Worm (Caenorhabditis elegans): ENCODE measurements around the gene C02B10.4.

The C02B10.4 gene

DNA sequence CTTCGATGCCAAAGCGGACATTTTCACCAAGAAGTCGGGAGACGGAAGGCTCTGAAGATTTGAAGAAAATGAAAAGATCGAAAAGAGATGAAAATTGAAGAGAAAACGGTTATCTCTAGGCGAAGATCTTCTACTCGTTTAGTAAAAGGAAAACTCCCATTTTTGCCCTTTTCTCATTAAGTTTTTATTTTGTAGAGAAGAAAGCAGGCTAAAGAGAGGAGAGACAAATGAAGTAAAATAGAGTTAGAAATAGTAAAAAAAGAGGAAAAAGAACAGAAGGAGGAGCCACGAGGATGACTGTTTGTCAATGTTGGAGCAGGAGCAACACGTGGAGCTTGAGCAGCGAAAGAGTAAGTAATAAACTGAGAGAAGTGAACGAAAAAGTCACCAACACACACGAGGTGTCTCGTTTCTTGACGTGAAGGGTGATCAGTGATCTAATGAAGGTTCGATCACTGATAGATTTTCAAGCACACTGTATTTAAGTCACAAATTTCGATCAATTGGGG is 2.5 kb upstream of the C02B10.4 start, which contains the start of gene ivd-1 (continued):
- TF ChIP-seq hrde-1 (tag; optimal IDR thresholded peaks at IDR 0.05; ENCODE audit: borderline replicate concordance) (no peak), madf-3 (GFP tag; IDR thresholded peaks at IDR 0.05) (no peak), rpc-1 (optimal IDR thresholded peaks at IDR 0.05) (no peak), rpc-1 (tag; optimal IDR thresholded peaks at IDR 0.05) (no peak), Y53F4B.3 (GFP tag; IDR thresholded peaks at IDR 0.05) (no peak), F37B4.10 (GFP tag; IDR thresholded peaks at IDR 0.05) (no peak), attf-6 (GFP tag; IDR thresholded peaks at IDR 0.05) (no peak), B0336.3 (GFP tag; IDR thresholded peaks at IDR 0.05) (no peak), ztf-22 (GFP tag; optimal IDR thresholded peaks at IDR 0.05) (no peak), egl-44 (GFP tag; IDR thresholded peaks at IDR 0.05) (0 out of 2 replicates have a peak, but pooled peaks have one; percentile 37), zim-3 (tag; optimal IDR thresholded peaks at IDR 0.05) (no peak), ekl-4 (GFP tag; IDR thresholded peaks at IDR 0.05) (no peak), ceh-40 (GFP tag; IDR thresholded peaks at IDR 0.05) (no peak), somi-1 (GFP tag; optimal IDR thresholded peaks at IDR 0.05) (no peak), him-1 (tag; optimal IDR thresholded peaks at IDR 0.05) (no peak), ZK185.1 (tag; optimal IDR thresholded peaks at IDR 0.05; ENCODE audit: poor library complexity, severe bottlenecking) (peak; percentile 48), efl-1 (GFP tag; optimal IDR thresholded peaks at IDR 0.05) (no peak), F55B11.4 (tag; optimal IDR thresholded peaks at IDR 0.05; ENCODE audit: borderline replicate concordance, insufficient read depth) (no peak), ccch-3 (GFP tag; optimal IDR thresholded peaks at IDR 0.05) (no peak), nhr-120 (GFP tag; IDR thresholded peaks at IDR 0.05) (no peak), zfh-2 (GFP tag; conservative IDR thresholded peaks at IDR 0.05) (no peak), Y56A3A.18 (GFP tag; IDR thresholded peaks at IDR 0.05) (no peak), let-607 (tag; optimal IDR thresholded peaks at IDR 0.05) (peak; percentile 91 to 92), ama-1 (optimal IDR thresholded peaks at IDR 0.05) (no peak), ama-1 (GFP tag; optimal IDR thresholded peaks at IDR 0.05) (no peak), gei-17 (GFP tag; optimal IDR thresholded peaks at IDR 0.05) (no peak), hmg-20 (GFP tag; IDR thresholded peaks at IDR 0.05) (no peak), xnd-1 (tag; optimal IDR thresholded peaks at IDR 0.05) (no peak), D2030.7 (GFP tag; IDR thresholded peaks at IDR 0.05) (no peak), tlf-1 (GFP tag; optimal IDR thresholded peaks at IDR 0.05) (no peak), aptf-2 (GFP tag; conservative IDR thresholded peaks at IDR 0.05) (no peak), unc-130 (GFP tag; optimal IDR thresholded peaks at IDR 0.05) (no peak), attf-5 (GFP tag; optimal IDR thresholded peaks at IDR 0.05) (peak; percentile 7), lir-1 (GFP tag; conservative IDR thresholded peaks at IDR 0.05) (no peak), dox-1 (GFP tag; IDR thresholded peaks at IDR 0.05) (peak; percentile 19; the same call in 1 of the 2 replicates), chd-7 (tag; optimal IDR thresholded peaks at IDR 0.05) (no peak), mel-28 (tag; optimal IDR thresholded peaks at IDR 0.05; ENCODE audit: borderline replicate concordance) (no peak), lin-35 (GFP tag; optimal IDR thresholded peaks at IDR 0.05) (no peak), C17E4.6 (GFP tag; IDR thresholded peaks at IDR 0.05) (no peak), T26A5.8 (tag; optimal IDR thresholded peaks at IDR 0.05) (no peak), egrh-3 (GFP tag; IDR thresholded peaks at IDR 0.05) (no peak), B0035.1 (tag; optimal IDR thresholded peaks at IDR 0.05) (no peak), B0019.2 (GFP tag; conservative IDR thresholded peaks at IDR 0.05) (no peak), ztf-25 (GFP tag; IDR thresholded peaks at IDR 0.05) (no peak), mes-4 (tag; optimal IDR thresholded peaks at IDR 0.05) (no peak), dpl-1 (GFP tag; optimal IDR thresholded peaks at IDR 0.05) (no peak), hlh-26 (GFP tag; conservative IDR thresholded peaks at IDR 0.05) (no peak), lin-54 (GFP tag; optimal IDR thresholded peaks at IDR 0.05) (no peak), tbp1 (GFP tag; optimal IDR thresholded peaks at IDR 0.05) (peak; percentile 15), sdz-38 (tag; optimal IDR thresholded peaks at IDR 0.05) (no peak)

Measured in whole organism, young adult.